Worm (Caenorhabditis elegans): Measurements from ENCODE around the gene hlh-27.

DNA sequence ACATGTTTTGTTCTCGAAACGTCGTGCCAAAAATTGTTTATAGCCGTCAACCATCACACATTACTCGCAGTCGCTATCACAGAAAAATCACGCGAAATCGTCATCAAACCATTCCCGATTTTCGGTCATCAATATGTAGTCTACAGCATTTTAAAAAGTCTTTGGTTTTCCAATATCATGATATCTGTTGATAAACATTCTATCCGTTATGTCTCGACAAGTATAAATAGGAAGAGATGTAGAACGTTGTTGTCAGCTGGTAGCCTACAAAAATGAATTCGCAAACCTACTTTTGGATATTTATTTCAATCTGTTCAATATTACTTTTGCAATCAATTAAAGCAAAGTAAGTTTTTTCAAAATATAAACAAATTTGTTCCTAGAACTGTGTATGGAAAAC lies 43.6 kb downstream of the hlh-27 start, which contains the start of gene F12A10.1:
- TF ChIP-seq scrt-1 (GFP tag; IDR thresholded peaks at IDR 0.05) (no peak), hmbx-1 (tag; optimal IDR thresholded peaks at IDR 0.05) (no peak), pes-1 (GFP tag; IDR thresholded peaks at IDR 0.05) (no peak), hmg-4 (GFP tag; optimal IDR thresholded peaks at IDR 0.05) (no peak), ets-7 (tag; optimal IDR thresholded peaks at IDR 0.05) (no peak), ceh-36 (tag; optimal IDR thresholded peaks at IDR 0.05) (no peak)
